Fruit fly (Drosophila melanogaster) whole organism, wandering third instar larva: ENCODE results near the gene CG34355.

Experiments
- Abd-B ChIP-seq: fragments of >200 bp; optimal IDR thresholded peaks from 2 replicates; lab custom pipeline; 2017; ENCODE audit warnings: missing biosample characterization, missing genetic modification characterization
- CrebA ChIP-seq: fragments of 200-800 bp; sonication (Bioruptor generic); optimal IDR thresholded peaks from 2 replicates; lab custom pipeline; 2016; ENCODE audit warnings: missing biosample characterization, mild to moderate bottlenecking, missing genetic modification characterization, borderline replicate concordance
- Hnf4 ChIP-seq: fragments of 200-800 bp; sonication (Bioruptor generic); optimal IDR thresholded peaks from 2 replicates; lab custom pipeline; 2016; ENCODE audit warnings: missing biosample characterization, mild to moderate bottlenecking, missing genetic modification characterization
- Hr78 ChIP-seq: fragments of >200 bp; optimal IDR thresholded peaks from 2 replicates; lab custom pipeline; 2017; ENCODE audit warnings: missing biosample characterization, missing genetic modification characterization
- Hr83 ChIP-seq: fragments of 200-300 bp; sonication (Bioruptor generic); optimal IDR thresholded peaks from 2 replicates; lab custom pipeline; 2016; ENCODE audit warnings: missing biosample characterization, mild to moderate bottlenecking, missing genetic modification characterization, moderate library complexity; ENCODE audit not compliant: poor library complexity, severe bottlenecking
- OdsH ChIP-seq: fragments of 200-800 bp; sonication (Bioruptor generic); optimal IDR thresholded peaks from 2 replicates; lab custom pipeline; 2016; ENCODE audit warnings: missing biosample characterization, mild to moderate bottlenecking, missing genetic modification characterization
- br ChIP-seq: fragments of 200-800 bp; sonication (Bioruptor generic); optimal IDR thresholded peaks from 2 replicates; lab custom pipeline; 2016; ENCODE audit warnings: missing biosample characterization, missing genetic modification characterization
- h ChIP-seq: fragments of 200-800 bp; sonication (Bioruptor generic); optimal IDR thresholded peaks from 3 replicates; lab custom pipeline; 2016; ENCODE audit warnings: missing biosample characterization, mild to moderate bottlenecking, missing genetic modification characterization
- pan ChIP-seq: fragments of >200 bp; optimal IDR thresholded peaks from 2 replicates; lab custom pipeline; 2017
- psq ChIP-seq: fragments of 200-800 bp; sonication (Bioruptor generic); optimal IDR thresholded peaks from 3 replicates; lab custom pipeline; 2017; ENCODE audit warnings: missing biosample characterization, mild to moderate bottlenecking, missing genetic modification characterization, moderate library complexity
- rgr ChIP-seq: fragments of 200-800 bp; sonication (Bioruptor generic); optimal IDR thresholded peaks from 3 replicates; lab custom pipeline; 2016; ENCODE audit warnings: missing biosample characterization, mild to moderate bottlenecking, missing genetic modification characterization
- sv ChIP-seq: fragments of 200-800 bp; sonication (Bioruptor generic); optimal IDR thresholded peaks from 3 replicates; lab custom pipeline; 2016; ENCODE audit warnings: missing biosample characterization, missing genetic modification characterization
- usp ChIP-seq: fragments of >200 bp; optimal IDR thresholded peaks from 2 replicates; lab custom pipeline; 2017; ENCODE audit warnings: missing biosample characterization, missing genetic modification characterization

- no peak for TF ChIP-seq Hr78 (GFP tag; lab: Kevin White, UChicago)
- no peak for TF ChIP-seq CrebA (GFP tag; lab: Kevin White, UChicago)
- TF ChIP-seq usp: no peak
- no peak for TF ChIP-seq rgr (GFP tag; lab: Kevin White, UChicago)
- no peak for TF ChIP-seq br
- no peak for TF ChIP-seq psq (GFP tag; lab: Kevin White, UChicago)
- no peak for TF ChIP-seq sv (GFP tag; lab: Kevin White, UChicago)
- TF ChIP-seq h (GFP tag; lab: Kevin White, UChicago): no peak
- TF ChIP-seq pan: no peak
- no peak for TF ChIP-seq Hnf4 (GFP tag; lab: Kevin White, UChicago)
- TF ChIP-seq Hr83 (GFP tag; lab: Kevin White, UChicago): no peak
- TF ChIP-seq OdsH (GFP tag; lab: Kevin White, UChicago): no peak
- TF ChIP-seq Abd-B: no peak
Observed at dm6 chr3R:23903425-23903824, 99.8 kb downstream of the CG34355 start.
